Worm (Caenorhabditis elegans) whole organism, late embryonic: Measurements from ENCODE around the gene Y62E10A.3.

ENCODE experiments used
- C38D4.7 ChIP-seq: fragments of 200-800 bp; sonication (Bioruptor generic); optimal IDR thresholded peaks from 2 replicates; lab custom pipeline; 2018; ENCODE audit warnings: mild to moderate bottlenecking, missing genetic modification characterization, moderate library complexity, missing compliant biosample characterization
- F13H6.1 ChIP-seq: sonication (generic microtip); optimal IDR thresholded peaks from 2 replicates; lab custom pipeline; 2016; ENCODE audit warnings: missing genetic modification characterization, missing compliant biosample characterization
- K02D7.2 ChIP-seq: sonication (generic microtip); optimal IDR thresholded peaks from 2 replicates; lab custom pipeline; 2017; ENCODE audit warnings: mild to moderate bottlenecking, missing genetic modification characterization, missing compliant biosample characterization
- ama-1 ChIP-seq: fragments of 150-350 bp; optimal IDR thresholded peaks from 2 replicates; lab custom pipeline; 2014
- ceh-14 ChIP-seq: sonication (generic microtip); optimal IDR thresholded peaks from 2 replicates; lab custom pipeline; 2016; ENCODE audit warnings: missing genotype, missing genetic modification characterization, missing compliant biosample characterization
- ceh-19 ChIP-seq: fragments of 200-800 bp; sonication (Bioruptor generic); optimal IDR thresholded peaks from 2 replicates; lab custom pipeline; 2018; ENCODE audit warnings: mild to moderate bottlenecking, missing genetic modification characterization, missing compliant biosample characterization
- ceh-2 ChIP-seq: sonication (generic microtip); optimal IDR thresholded peaks from 2 replicates; lab custom pipeline; 2016; ENCODE audit warnings: missing genotype, missing genetic modification characterization, missing compliant biosample characterization
- ceh-24 ChIP-seq: sonication (generic microtip); optimal IDR thresholded peaks from 2 replicates; lab custom pipeline; 2016; ENCODE audit warnings: mild to moderate bottlenecking, missing genetic modification characterization, missing compliant biosample characterization
- ceh-31 ChIP-seq: sonication (generic microtip); optimal IDR thresholded peaks from 2 replicates; lab custom pipeline; 2016; ENCODE audit warnings: missing genetic modification characterization, missing compliant biosample characterization
- ceh-34 ChIP-seq: sonication (generic microtip); optimal IDR thresholded peaks from 2 replicates; lab custom pipeline; 2016; ENCODE audit warnings: mild to moderate bottlenecking, missing genetic modification characterization, missing compliant biosample characterization
- ceh-6 ChIP-seq: fragments of 200-800 bp; sonication (Bioruptor generic); optimal IDR thresholded peaks from 2 replicates; lab custom pipeline; 2018; ENCODE audit warnings: mild to moderate bottlenecking, missing genetic modification characterization, missing compliant biosample characterization
- ceh-9 ChIP-seq: sonication (generic microtip); optimal IDR thresholded peaks from 2 replicates; lab custom pipeline; 2016; ENCODE audit warnings: mild to moderate bottlenecking, missing genetic modification characterization, inconsistent platforms, missing compliant biosample characterization
- dmd-4 ChIP-seq: sonication (generic microtip); optimal IDR thresholded peaks from 2 replicates; lab custom pipeline; 2016; ENCODE audit warnings: borderline replicate concordance, missing genetic modification characterization, missing compliant biosample characterization
- elt-2 ChIP-seq: sonication (generic microtip); optimal IDR thresholded peaks from 2 replicates; lab custom pipeline; 2016; ENCODE audit warnings: missing genetic modification reagents, missing genetic modification characterization, missing compliant biosample characterization
- elt-4 ChIP-seq: sonication (generic microtip); optimal IDR thresholded peaks from 2 replicates; lab custom pipeline; 2016; ENCODE audit warnings: missing genetic modification characterization, missing compliant biosample characterization
- fkh-10 ChIP-seq: fragments of 150-350 bp; optimal IDR thresholded peaks from 2 replicates; lab custom pipeline; 2014; ENCODE audit warnings: missing biosample characterization, missing genetic modification reagents, missing genetic modification characterization
- fkh-6 ChIP-seq: sonication (generic microtip); optimal IDR thresholded peaks from 2 replicates; lab custom pipeline; 2016; ENCODE audit warnings: missing genetic modification characterization, missing compliant biosample characterization
- gmeb-2 ChIP-seq: sonication (generic microtip); optimal IDR thresholded peaks from 2 replicates; lab custom pipeline; 2016; ENCODE audit warnings: missing genetic modification characterization, inconsistent platforms, missing compliant biosample characterization
- hlh-6 ChIP-seq: sonication (generic microtip); optimal IDR thresholded peaks from 2 replicates; lab custom pipeline; 2016; ENCODE audit warnings: missing genotype, missing genetic modification characterization, missing compliant biosample characterization
- hlh-8 ChIP-seq: sonication (generic microtip); optimal IDR thresholded peaks from 2 replicates; lab custom pipeline; 2016; ENCODE audit warnings: missing genotype, missing genetic modification characterization, missing compliant biosample characterization
- lim-6 ChIP-seq: sonication (generic microtip); optimal IDR thresholded peaks from 2 replicates; lab custom pipeline; 2016; ENCODE audit warnings: missing genetic modification characterization, missing compliant biosample characterization
- madf-2 ChIP-seq: sonication (generic microtip); optimal IDR thresholded peaks from 2 replicates; lab custom pipeline; 2017; ENCODE audit warnings: missing genetic modification characterization, missing compliant biosample characterization
- mec-3 ChIP-seq: sonication (generic microtip); optimal IDR thresholded peaks from 2 replicates; lab custom pipeline; 2016; ENCODE audit warnings: borderline replicate concordance, missing genetic modification characterization, missing compliant biosample characterization
- nhr-232 ChIP-seq: sonication (generic microtip); optimal IDR thresholded peaks from 2 replicates; lab custom pipeline; 2016; ENCODE audit warnings: missing genetic modification characterization, missing compliant biosample characterization
- npax-4 ChIP-seq: sonication (generic microtip); optimal IDR thresholded peaks from 2 replicates; lab custom pipeline; 2016; ENCODE audit warnings: missing genetic modification characterization, missing compliant biosample characterization
- odd-2 ChIP-seq: sonication (generic microtip); optimal IDR thresholded peaks from 2 replicates; lab custom pipeline; 2017; ENCODE audit warnings: antibody characterized with exemption, mild to moderate bottlenecking, missing genetic modification characterization, missing compliant biosample characterization
- pax-1 ChIP-seq: fragments of 150-350 bp; optimal IDR thresholded peaks from 2 replicates; lab custom pipeline; 2014; ENCODE audit warnings: missing biosample characterization, missing genetic modification characterization
- pros-1 ChIP-seq: fragments of 150-350 bp; optimal IDR thresholded peaks from 2 replicates; lab custom pipeline; 2014; ENCODE audit warnings: missing biosample characterization, missing genetic modification reagents, missing genetic modification characterization
- sox-4 ChIP-seq: sonication (generic microtip); optimal IDR thresholded peaks from 2 replicates; lab custom pipeline; 2017; ENCODE audit warnings: mild to moderate bottlenecking, missing genetic modification characterization, inconsistent platforms, missing compliant biosample characterization
- tbx-2 ChIP-seq: sonication (generic microtip); optimal IDR thresholded peaks from 2 replicates; lab custom pipeline; 2016; ENCODE audit warnings: missing genetic modification characterization, missing compliant biosample characterization
- tbx-7 ChIP-seq: sonication (generic microtip); optimal IDR thresholded peaks from 2 replicates; lab custom pipeline; 2016; ENCODE audit warnings: missing genotype, missing genetic modification characterization, missing compliant biosample characterization
- ttx-3 ChIP-seq: sonication (generic microtip); optimal IDR thresholded peaks from 2 replicates; lab custom pipeline; 2016; ENCODE audit warnings: missing genetic modification reagents, missing genetic modification characterization, missing compliant biosample characterization
- unc-3 ChIP-seq, 2 experiments: fragments of 200-800 bp in 1 of 2; sonication (Bioruptor generic) in 1 of 2; sonication (generic microtip) in 1 of 2; conservative IDR thresholded peaks in 1 of 2; optimal IDR thresholded peaks in 1 of 2; 2 replicates each; pipeline versions ENCODE4 v1.3.6 to Lab custom; 2016 to 2022; ENCODE audit warnings: missing compliant biosample characterization in 2 of 2, missing genetic modification characterization in 2 of 2, missing genetic modification reagents in 1 of 2
- unc-42 ChIP-seq: sonication (generic microtip); optimal IDR thresholded peaks from 2 replicates; lab custom pipeline; 2016; ENCODE audit warnings: missing genotype, missing genetic modification characterization, missing compliant biosample characterization
- unc-86 ChIP-seq: sonication (generic microtip); optimal IDR thresholded peaks from 2 replicates; lab custom pipeline; 2016; ENCODE audit warnings: missing genetic modification characterization, missing compliant biosample characterization

Gene Y62E10A.3

ce11 chrIV:13369120-13369842 lies 9.2 kb upstream of the Y62E10A.3 start, which contains the start of gene agt-1:
Gene agt-1, minus strand, starts transcription at chrIV:13369412.
- TF ChIP-seq C38D4.7 (GFP tag; lab: Kevin White, UChicago) (no peak), ceh-6 (GFP tag; lab: Kevin White, UChicago) (no peak), ceh-34 (tag; lab: Kevin White, UChicago) (no peak), F13H6.1 (tag; lab: Kevin White, UChicago) (no peak), unc-3 (GFP tag; conservative IDR thresholded peaks at IDR 0.05; lab: Robert Waterston, UW) (no peak), unc-3 (tag; optimal IDR thresholded peaks at IDR 0.05; lab: Kevin White, UChicago) (no peak), gmeb-2 (tag; lab: Kevin White, UChicago) (no peak), mec-3 (tag; lab: Kevin White, UChicago) (no peak), odd-2 (tag; lab: Kevin White, UChicago) (no peak), ceh-31 (tag; lab: Kevin White, UChicago) (no peak), npax-4 (tag; lab: Kevin White, UChicago) (no peak), sox-4 (no peak), hlh-8 (tag; lab: Kevin White, UChicago) (no peak), unc-42 (tag; lab: Kevin White, UChicago) (no peak), lim-6 (tag; lab: Kevin White, UChicago) (no peak), hlh-6 (no peak), tbx-7 (tag; lab: Kevin White, UChicago) (no peak)

DNA sequence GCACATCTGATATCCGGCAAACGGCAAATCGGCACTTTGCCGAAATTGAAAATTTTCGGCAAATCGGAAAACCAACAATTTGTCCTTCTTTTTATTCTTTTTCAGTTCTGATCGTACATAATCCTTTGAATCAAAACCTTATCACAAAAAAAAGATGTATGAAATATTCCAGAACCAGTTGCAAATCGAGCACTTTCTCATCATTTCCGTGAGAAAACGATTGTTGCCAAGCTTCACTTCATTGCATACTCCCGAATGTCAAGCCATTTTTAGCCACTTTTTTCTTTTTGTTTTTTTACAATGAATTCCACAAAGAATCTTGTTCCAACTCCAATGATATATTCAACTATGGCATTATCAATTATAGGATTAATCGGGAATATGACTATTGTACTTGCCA lies 4.8 kb upstream of the Y62E10A.3 start, which contains the start of gene srsx-25:
srsx-25 (plus strand) TSS at position 301 of the 400 bp plus-strand sequence.
- TF ChIP-seq F13H6.1 (tag; lab: Kevin White, UChicago) (no peak), ceh-9 (tag; lab: Kevin White, UChicago) (no peak)

DNA sequence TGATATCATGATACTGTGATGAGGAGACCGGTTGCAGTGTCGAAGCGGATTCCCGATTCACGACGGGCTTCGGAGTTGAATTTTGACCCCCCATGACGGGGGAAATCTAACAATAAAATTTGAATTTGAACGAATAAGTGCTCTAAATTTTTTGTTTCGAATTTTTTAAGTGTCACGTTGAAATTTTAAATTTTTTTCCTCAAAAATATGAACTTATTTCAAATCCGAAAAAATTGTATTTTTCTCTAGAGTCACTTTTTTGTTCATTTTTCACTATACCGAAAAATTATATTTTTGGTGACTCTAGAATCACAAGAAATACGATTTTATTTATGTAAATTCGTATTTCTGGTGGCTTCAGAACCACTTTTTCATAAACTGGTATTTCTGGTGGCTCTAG lies 1.6 kb downstream of the Y62E10A.3 start, which contains the start of gene W02A2.8:
W02A2.8 (minus strand) TSS at position 101 of the 400 bp plus-strand sequence.
- no peak for TF ChIP-seq elt-2 (tag; lab: Kevin White, UChicago)
- TF ChIP-seq sox-4, result no peak
- TF ChIP-seq hlh-6, result no peak
- no peak for TF ChIP-seq nhr-232
- TF ChIP-seq F13H6.1 (tag; lab: Kevin White, UChicago), result no peak
- no peak for TF ChIP-seq ceh-19 (GFP tag; lab: Kevin White, UChicago)
- no peak for TF ChIP-seq npax-4 (tag; lab: Kevin White, UChicago)
- no peak for TF ChIP-seq ceh-34 (tag; lab: Kevin White, UChicago)
- no peak for TF ChIP-seq ceh-2 (tag; lab: Kevin White, UChicago)
- no peak for TF ChIP-seq tbx-7 (tag; lab: Kevin White, UChicago)
- TF ChIP-seq elt-4 (tag; lab: Kevin White, UChicago), result no peak
- TF ChIP-seq ceh-24 (tag; lab: Kevin White, UChicago), result no peak
- no peak for TF ChIP-seq C38D4.7 (GFP tag; lab: Kevin White, UChicago)
- no peak for TF ChIP-seq ama-1 (lab: Kevin White, UChicago)
- no peak for TF ChIP-seq K02D7.2 (tag; lab: Kevin White, UChicago)
- no peak for TF ChIP-seq fkh-6 (tag; lab: Kevin White, UChicago)
- no peak for TF ChIP-seq unc-86 (tag; lab: Kevin White, UChicago)

ce11 chrIV:13356005-13356404 lies 4.0 kb downstream of the Y62E10A.3 start:
- TF ChIP-seq ama-1 (lab: Kevin White, UChicago) (no peak), ttx-3 (no peak), fkh-10 (GFP tag; lab: Kevin White, UChicago) (no peak)

DNA sequence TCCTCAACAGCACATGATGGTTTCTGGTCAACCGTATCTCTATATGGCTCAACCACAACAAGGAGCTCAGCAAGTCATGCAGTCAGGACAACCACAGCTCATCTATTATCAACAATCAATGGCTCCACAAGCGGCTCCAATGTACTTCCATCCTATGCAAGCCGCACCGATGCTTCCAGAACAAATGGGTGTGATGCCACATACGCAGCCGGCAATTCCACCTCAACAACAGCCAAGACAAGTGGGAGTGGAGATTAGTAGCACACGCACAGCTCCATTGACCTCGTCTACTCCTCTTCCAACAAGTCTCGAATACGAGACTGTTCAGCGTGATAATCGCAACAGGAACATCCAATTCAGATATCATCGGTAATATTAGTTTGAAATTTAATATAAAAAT lies 6.0 kb downstream of the Y62E10A.3 start:
- no peak for TF ChIP-seq ceh-9 (tag; lab: Kevin White, UChicago)
- no peak for TF ChIP-seq pros-1 (tag; lab: Kevin White, UChicago)
- TF ChIP-seq madf-2 (tag; lab: Kevin White, UChicago), result no peak
- TF ChIP-seq C38D4.7 (GFP tag; lab: Kevin White, UChicago), result no peak
- no peak for TF ChIP-seq dmd-4 (tag; lab: Kevin White, UChicago)
- TF ChIP-seq ceh-14 (tag; lab: Kevin White, UChicago), result no peak
- TF ChIP-seq gmeb-2 (tag; lab: Kevin White, UChicago), result no peak
- TF ChIP-seq pax-1, result no peak
- no peak for TF ChIP-seq tbx-2
